Fruit fly (Drosophila melanogaster): ENCODE data around the gene cdm.

dm6 chr3R:18191867-18192266 lies 8.6 kb upstream of the cdm start, which contains the start of gene CG14313:
- TF ChIP-seq Hr78 (GFP tag; optimal IDR thresholded peaks at IDR 0.05) (no peak), h (GFP tag; optimal IDR thresholded peaks at IDR 0.05) (no peak), foxo (GFP tag; optimal IDR thresholded peaks at IDR 0.05) (no peak), br (GFP tag; optimal IDR thresholded peaks at IDR 0.05) (no peak), psq (GFP tag; optimal IDR thresholded peaks at IDR 0.05) (no peak), lola (GFP tag; optimal IDR thresholded peaks at IDR 0.05) (no peak), Hr83 (GFP tag; optimal IDR thresholded peaks at IDR 0.05; ENCODE audit: poor library complexity, severe bottlenecking) (no peak), Abd-B (GFP tag; optimal IDR thresholded peaks at IDR 0.05) (no peak), usp (GFP tag; optimal IDR thresholded peaks at IDR 0.05) (no peak), sv (GFP tag; optimal IDR thresholded peaks at IDR 0.05) (no peak), dmrt93B (GFP tag; optimal IDR thresholded peaks at IDR 0.05) (no peak)
